Fruit fly (Drosophila melanogaster) whole organism, prepupa: ENCODE data around the gene mei-9.
A peak's percentile ranks its signal among the peaks of the same experiment; 100 is the strongest.

Experiments used
- Blimp-1 ChIP-seq: fragments of 200-800 bp; sonication (Bioruptor generic); optimal IDR thresholded peaks from 3 replicates; lab custom pipeline; 2017; ENCODE audit warnings: missing biosample characterization, missing genetic modification characterization, mild to moderate bottlenecking, moderate library complexity, missing genetic modification reagents
- CG10631 ChIP-seq: fragments of 200-800 bp; sonication (Bioruptor generic); optimal IDR thresholded peaks from 2 replicates; lab custom pipeline; 2016; ENCODE audit warnings: missing biosample characterization, missing genetic modification characterization
- CG10669 ChIP-seq: fragments of 200-800 bp; sonication (Bioruptor generic); optimal IDR thresholded peaks from 3 replicates; lab custom pipeline; 2018; ENCODE audit warnings: missing biosample characterization, mild to moderate bottlenecking, missing genetic modification characterization, moderate library complexity
- CG11294 ChIP-seq: fragments of 200-800 bp; sonication (Bioruptor generic); IDR thresholded peaks from 2 replicates; pipeline ENCODE4 v1.3.6; 2022; ENCODE audit warnings: missing biosample characterization, missing genetic modification characterization
- CG11762 ChIP-seq: fragments of 200-800 bp; sonication (Bioruptor generic); optimal IDR thresholded peaks from 3 replicates; lab custom pipeline; 2016; ENCODE audit warnings: missing biosample characterization, missing genetic modification characterization; ENCODE audit not compliant: insufficient read depth
- CG11902 ChIP-seq: fragments of 200-800 bp; sonication (Bioruptor generic); optimal IDR thresholded peaks from 3 replicates; lab custom pipeline; 2016; ENCODE audit warnings: missing biosample characterization, missing genetic modification characterization
- CG15336 ChIP-seq: fragments of 200-800 bp; sonication (Bioruptor generic); IDR thresholded peaks from 2 replicates; pipeline ENCODE4 v1.3.6; 2022; ENCODE audit warnings: missing biosample characterization, missing genetic modification characterization
- CG1621 ChIP-seq: fragments of 200-800 bp; sonication (Bioruptor generic); optimal IDR thresholded peaks from 3 replicates; lab custom pipeline; 2018; ENCODE audit warnings: missing biosample characterization, mild to moderate bottlenecking, missing genetic modification characterization
- CG16779 ChIP-seq: fragments of 200-800 bp; sonication (Bioruptor generic); optimal IDR thresholded peaks from 3 replicates; lab custom pipeline; 2017; ENCODE audit warnings: missing biosample characterization, mild to moderate bottlenecking, missing genetic modification characterization
- CG31627 ChIP-seq: fragments of 200-800 bp; sonication (Bioruptor generic); optimal IDR thresholded peaks from 3 replicates; lab custom pipeline; 2016; ENCODE audit warnings: missing biosample characterization, missing genetic modification characterization
- CG32006 ChIP-seq: fragments of 200-800 bp; sonication (Bioruptor generic); optimal IDR thresholded peaks from 3 replicates; lab custom pipeline; 2017; ENCODE audit warnings: missing biosample characterization, mild to moderate bottlenecking, missing genetic modification characterization
- CG34406 ChIP-seq: fragments of 200-800 bp; sonication (Bioruptor generic); optimal IDR thresholded peaks from 3 replicates; lab custom pipeline; 2016; ENCODE audit warnings: missing biosample characterization, missing genetic modification characterization
- CG3919 ChIP-seq: fragments of 200-800 bp; sonication (Bioruptor generic); optimal IDR thresholded peaks from 3 replicates; lab custom pipeline; 2016; ENCODE audit warnings: missing biosample characterization, missing genetic modification characterization
- CG6163 ChIP-seq: fragments of 200-800 bp; sonication (Bioruptor generic); IDR thresholded peaks from 3 replicates; pipeline ENCODE4 v1.3.6; 2022; ENCODE audit warnings: missing biosample characterization, missing genetic modification characterization
- CG6276 ChIP-seq: fragments of 200-800 bp; sonication (Bioruptor generic); optimal IDR thresholded peaks from 2 replicates; lab custom pipeline; 2017; ENCODE audit warnings: missing biosample characterization, mild to moderate bottlenecking, missing genetic modification characterization
- CG6808 ChIP-seq: fragments of 200-800 bp; sonication (Bioruptor generic); optimal IDR thresholded peaks from 3 replicates; lab custom pipeline; 2017; ENCODE audit warnings: missing biosample characterization, missing genetic modification characterization, mild to moderate bottlenecking, moderate library complexity, missing genetic modification reagents
- CG6854 ChIP-seq: fragments of 200-800 bp; sonication (Bioruptor generic); optimal IDR thresholded peaks from 2 replicates; lab custom pipeline; 2017; ENCODE audit warnings: missing biosample characterization, mild to moderate bottlenecking, missing genetic modification characterization
- CG8119 ChIP-seq: fragments of 200-800 bp; sonication (Bioruptor generic); IDR thresholded peaks from 3 replicates; pipeline ENCODE4 v1.3.6; 2022; ENCODE audit warnings: missing biosample characterization, missing genetic modification characterization
- CG8319 ChIP-seq: fragments of 200-800 bp; sonication (Bioruptor generic); optimal IDR thresholded peaks from 3 replicates; lab custom pipeline; 2016; ENCODE audit warnings: missing biosample characterization, missing genetic modification characterization
- CG8632 ChIP-seq: fragments of 200-800 bp; sonication (Bioruptor generic); optimal IDR thresholded peaks from 3 replicates; lab custom pipeline; 2016; ENCODE audit warnings: missing biosample characterization, missing genetic modification characterization
- CG9139 ChIP-seq: fragments of 200-800 bp; sonication (Bioruptor generic); optimal IDR thresholded peaks from 3 replicates; lab custom pipeline; 2017; ENCODE audit warnings: missing biosample characterization, mild to moderate bottlenecking, missing genetic modification characterization
- Eip75B ChIP-seq: fragments of 200-800 bp; sonication (Bioruptor generic); optimal IDR thresholded peaks from 3 replicates; lab custom pipeline; 2016; ENCODE audit warnings: missing biosample characterization, missing genetic modification characterization
- Eip93F ChIP-seq: fragments of 200-800 bp; sonication (Bioruptor generic); optimal IDR thresholded peaks from 2 replicates; lab custom pipeline; 2016; ENCODE audit warnings: missing biosample characterization, mild to moderate bottlenecking, missing genetic modification characterization
- Ets21C ChIP-seq: fragments of 200-800 bp; sonication (Bioruptor generic); optimal IDR thresholded peaks from 3 replicates; lab custom pipeline; 2016; ENCODE audit warnings: missing biosample characterization, missing genetic modification characterization
- Gug ChIP-seq: fragments of 200-800 bp; sonication (Bioruptor generic); IDR thresholded peaks from 2 replicates; pipeline ENCODE4 v1.3.6; 2022; ENCODE audit warnings: missing biosample characterization, missing genetic modification characterization
- Hr38 ChIP-seq: sonication (Bioruptor generic); optimal IDR thresholded peaks from 2 replicates; lab custom pipeline; 2016; ENCODE audit warnings: missing biosample characterization, missing genetic modification characterization
- Hr4 ChIP-seq: fragments of 200-800 bp; sonication (Bioruptor generic); optimal IDR thresholded peaks from 3 replicates; lab custom pipeline; 2016; ENCODE audit warnings: missing biosample characterization, missing genetic modification characterization
- OdsH ChIP-seq: fragments of 200-800 bp; sonication (Bioruptor generic); optimal IDR thresholded peaks from 3 replicates; lab custom pipeline; 2016; ENCODE audit warnings: missing biosample characterization, missing genetic modification characterization
- Smox ChIP-seq: fragments of 200-800 bp; sonication (Bioruptor generic); optimal IDR thresholded peaks from 3 replicates; lab custom pipeline; 2016; ENCODE audit warnings: missing biosample characterization, missing genetic modification characterization
- Sox102F ChIP-seq: fragments of 200-800 bp; sonication (Bioruptor generic); optimal IDR thresholded peaks from 2 replicates; lab custom pipeline; 2016; ENCODE audit warnings: missing biosample characterization, mild to moderate bottlenecking, missing genetic modification characterization
- Sox14 ChIP-seq: fragments of 200-800 bp; sonication (Bioruptor generic); optimal IDR thresholded peaks from 3 replicates; lab custom pipeline; 2016; ENCODE audit warnings: missing biosample characterization, missing genetic modification characterization
- Sox15 ChIP-seq: fragments of 200-800 bp; sonication (Bioruptor generic); optimal IDR thresholded peaks from 3 replicates; lab custom pipeline; 2016; ENCODE audit warnings: missing biosample characterization, missing genetic modification characterization
- acj6 ChIP-seq: fragments of 200-800 bp; sonication (Bioruptor generic); optimal IDR thresholded peaks from 3 replicates; lab custom pipeline; 2016; ENCODE audit warnings: missing biosample characterization, missing genetic modification characterization
- cyc ChIP-seq: fragments of 200-800 bp; sonication (Bioruptor generic); optimal IDR thresholded peaks from 3 replicates; lab custom pipeline; 2016; ENCODE audit warnings: missing biosample characterization, missing genetic modification characterization
- dsx ChIP-seq: fragments of 200-800 bp; optimal IDR thresholded peaks from 3 replicates; lab custom pipeline; 2019; ENCODE audit warnings: missing biosample characterization, mild to moderate bottlenecking, missing genetic modification characterization, moderate library complexity; ENCODE audit not compliant: poor library complexity, severe bottlenecking
- eg ChIP-seq: fragments of 200-800 bp; sonication (Bioruptor generic); IDR thresholded peaks from 3 replicates; pipeline ENCODE4 v1.3.6; 2022; ENCODE audit warnings: missing biosample characterization, missing genetic modification characterization
- fd59A ChIP-seq: fragments of 200-800 bp; sonication (Bioruptor generic); optimal IDR thresholded peaks from 2 replicates; lab custom pipeline; 2017; ENCODE audit warnings: missing biosample characterization, mild to moderate bottlenecking, missing genetic modification characterization, missing genetic modification reagents
- fd85E ChIP-seq: fragments of 200-800 bp; sonication (Bioruptor generic); optimal IDR thresholded peaks from 3 replicates; lab custom pipeline; 2016; ENCODE audit warnings: missing biosample characterization, missing genetic modification characterization
- fkh ChIP-seq: fragments of 200-800 bp; sonication (Bioruptor generic); optimal IDR thresholded peaks from 3 replicates; lab custom pipeline; 2017; ENCODE audit warnings: missing biosample characterization, mild to moderate bottlenecking, missing genetic modification characterization, moderate library complexity
- lz ChIP-seq: fragments of 200-800 bp; sonication (Bioruptor generic); optimal IDR thresholded peaks from 3 replicates; lab custom pipeline; 2016; ENCODE audit warnings: missing biosample characterization, missing genetic modification characterization
- net ChIP-seq: fragments of 200-800 bp; sonication (Bioruptor generic); optimal IDR thresholded peaks from 3 replicates; lab custom pipeline; 2016; ENCODE audit warnings: missing biosample characterization, missing genetic modification characterization
- pdm3 ChIP-seq: fragments of 200-800 bp; sonication (Bioruptor generic); optimal IDR thresholded peaks from 3 replicates; lab custom pipeline; 2016; ENCODE audit warnings: missing biosample characterization, missing genetic modification characterization
- spab ChIP-seq: fragments of 200-800 bp; sonication (Bioruptor generic); optimal IDR thresholded peaks from 2 replicates; lab custom pipeline; 2017; ENCODE audit warnings: missing biosample characterization, mild to moderate bottlenecking, missing genetic modification characterization, missing genetic modification reagents
- svp ChIP-seq: fragments of 200-800 bp; sonication (Bioruptor generic); peaks from one replicate; lab custom pipeline; 2016; ENCODE audit warnings: missing biosample characterization, missing genetic modification characterization
- topi ChIP-seq: fragments of 200-800 bp; sonication (Bioruptor generic); optimal IDR thresholded peaks from 3 replicates; lab custom pipeline; 2016; ENCODE audit warnings: missing biosample characterization, missing genetic modification characterization
- vri ChIP-seq: fragments of 200-800 bp; sonication (Bioruptor generic); optimal IDR thresholded peaks from 3 replicates; lab custom pipeline; 2016; ENCODE audit warnings: missing biosample characterization, mild to moderate bottlenecking, missing genetic modification characterization

The mei-9 gene

DNA sequence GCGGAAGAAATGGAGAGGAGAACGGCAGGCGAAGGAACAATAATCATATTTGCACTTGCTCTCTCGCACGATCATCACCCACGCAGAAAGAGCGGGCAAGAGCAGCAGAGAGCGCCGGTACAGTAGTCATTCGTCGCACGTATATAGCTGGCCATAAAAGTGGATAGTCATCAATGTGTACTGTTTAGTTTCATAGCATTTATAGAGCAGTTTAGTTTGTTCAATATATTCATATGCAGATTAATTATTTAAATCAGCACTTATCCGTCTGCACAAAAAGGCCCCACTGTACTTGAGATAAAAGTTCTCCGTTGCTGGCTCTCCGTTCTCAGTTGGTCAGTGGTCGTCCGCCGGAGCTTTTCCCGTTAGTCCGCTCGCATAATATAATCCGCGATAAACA lies 6.2 kb upstream of the mei-9 start (continued):
- peak; percentile 99 for TF ChIP-seq CG8632 (GFP tag; lab: Kevin White, UChicago)
- peak; percentile 99 for TF ChIP-seq CG34406 (GFP tag; lab: Kevin White, UChicago)
- peak; percentile 99 for TF ChIP-seq acj6 (GFP tag; lab: Kevin White, UChicago)
- peak; percentile 96 for TF ChIP-seq CG16779 (tag; lab: Kevin White, UChicago)
- peak; percentile 99 for TF ChIP-seq Ets21C (GFP tag; lab: Kevin White, UChicago)
- TF ChIP-seq Eip75B (GFP tag; lab: Kevin White, UChicago): peak; percentile 99
- TF ChIP-seq Sox102F: peak; percentile 99
- peak; percentile 99 for TF ChIP-seq Sox15 (GFP tag; lab: Kevin White, UChicago)
- TF ChIP-seq Hr38 (GFP tag; lab: Kevin White, UChicago): peak; percentile 93
- TF ChIP-seq CG31627 (GFP tag; lab: Kevin White, UChicago): peak; percentile 100
- TF ChIP-seq CG11762 (GFP tag; lab: Kevin White, UChicago): peak; percentile 98
- peak; percentile 98 for TF ChIP-seq CG10669 (GFP tag; lab: Kevin White, UChicago)
- peak; percentile 99 for TF ChIP-seq lz
- TF ChIP-seq Sox14 (GFP tag; lab: Kevin White, UChicago): peak; percentile 99
- peak; percentile 95 for TF ChIP-seq spab
- TF ChIP-seq CG3919 (GFP tag; lab: Kevin White, UChicago): peak; percentile 99
- peak; percentile 99 for TF ChIP-seq Gug
- peak; percentile 100 for TF ChIP-seq svp (GFP tag; lab: Kevin White, UChicago)
- peak; percentile 97 for TF ChIP-seq net (GFP tag; lab: Kevin White, UChicago)
- peak; percentile 98 for TF ChIP-seq fd59A
- peak; percentile 99 for TF ChIP-seq pdm3 (GFP tag; lab: Kevin White, UChicago)
- peak; percentile 98 for TF ChIP-seq Hr4 (GFP tag; lab: Kevin White, UChicago)
- TF ChIP-seq CG6163 (GFP tag; lab: Robert Waterston, UW): peak; percentile 100
- TF ChIP-seq CG6854: peak; percentile 98
- TF ChIP-seq CG1621 (tag; lab: Kevin White, UChicago): peak; percentile 97
- peak; percentile 94 for TF ChIP-seq fd85E (GFP tag; lab: Kevin White, UChicago)
- TF ChIP-seq cyc (GFP tag; lab: Kevin White, UChicago): peak; percentile 100
- TF ChIP-seq CG8119 (GFP tag; lab: Robert Waterston, UW): peak; percentile 99
- peak; percentile 98 for TF ChIP-seq CG32006 (GFP tag; lab: Kevin White, UChicago)

DNA sequence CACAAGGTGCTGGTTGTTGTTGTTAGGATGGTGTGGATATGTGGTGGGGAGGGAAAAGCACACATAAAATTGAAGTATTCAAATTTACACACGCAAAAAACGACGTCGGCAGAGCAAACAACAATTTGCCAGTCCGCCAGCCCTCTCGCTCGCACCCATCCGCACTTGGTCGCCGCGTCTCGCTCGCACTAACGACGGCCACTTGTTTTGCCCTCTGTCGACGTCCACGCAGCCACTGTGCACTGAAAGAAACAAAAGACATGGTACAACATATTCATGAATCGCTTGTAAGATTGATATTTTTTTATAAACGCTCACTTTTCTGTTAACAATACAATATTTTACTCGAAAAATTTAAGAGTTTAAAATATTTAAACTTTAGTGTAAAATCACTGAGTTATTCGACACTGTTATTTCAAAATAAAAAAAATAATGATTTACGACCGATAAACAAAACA lies 5.3 kb upstream of the mei-9 start:
- TF ChIP-seq fkh (GFP tag; lab: Kevin White, UChicago) (peak; percentile 70), spab (peak; percentile 34), CG32006 (GFP tag; lab: Kevin White, UChicago) (peak; percentile 85), CG11294 (GFP tag; lab: Robert Waterston, UW) (peak; percentile 46; the same call in 1 of the 2 replicates), dsx (GFP tag; lab: Kevin White, UChicago) (peak; percentile 38), CG34406 (GFP tag; lab: Kevin White, UChicago) (peak; percentile 81), Eip93F (GFP tag; lab: Kevin White, UChicago) (no peak), CG6276 (peak; percentile 63), svp (GFP tag; lab: Kevin White, UChicago) (peak; percentile 91), Ets21C (GFP tag; lab: Kevin White, UChicago) (peak; percentile 68), CG9139 (no peak), Sox15 (GFP tag; lab: Kevin White, UChicago) (peak; percentile 73), CG31627 (GFP tag; lab: Kevin White, UChicago) (peak; percentile 85), Sox102F (peak; percentile 62), OdsH (GFP tag; lab: Kevin White, UChicago) (peak; percentile 77), CG8119 (GFP tag; lab: Robert Waterston, UW) (peak; percentile 79), lz (peak; percentile 86), CG11902 (peak; percentile 52), CG8632 (GFP tag; lab: Kevin White, UChicago) (peak; percentile 60), CG1621 (tag; lab: Kevin White, UChicago) (peak; percentile 6), CG8319 (GFP tag; lab: Kevin White, UChicago) (peak; percentile 37), CG10669 (GFP tag; lab: Kevin White, UChicago) (peak; percentile 57), CG10631 (GFP tag; lab: Kevin White, UChicago) (peak; percentile 71), fd85E (GFP tag; lab: Kevin White, UChicago) (no peak), CG16779 (tag; lab: Kevin White, UChicago) (no peak), eg (peak; percentile 84), Smox (GFP tag; lab: Kevin White, UChicago) (peak; percentile 79), Blimp-1 (no peak), acj6 (GFP tag; lab: Kevin White, UChicago) (peak; percentile 77), CG6808 (peak; percentile 49), vri (GFP tag; lab: Kevin White, UChicago) (no peak), net (GFP tag; lab: Kevin White, UChicago) (peak; percentile 73), cyc (GFP tag; lab: Kevin White, UChicago) (peak; percentile 77), CG6854 (peak; percentile 13), CG3919 (GFP tag; lab: Kevin White, UChicago) (peak; percentile 71), topi (GFP tag; lab: Kevin White, UChicago) (peak; percentile 88), CG15336 (GFP tag; lab: Robert Waterston, UW) (peak; percentile 79)
